Fruit fly (Drosophila melanogaster) whole organism, embryonic: ENCODE measurements around the gene nonC.
A peak's percentile ranks its signal among the peaks of the same experiment; 100 is the strongest.

ENCODE experiments used
- Blimp-1 ChIP-seq: fragments of 200-800 bp; sonication (Bioruptor generic); optimal IDR thresholded peaks from 3 replicates; lab custom pipeline; 2018; ENCODE audit warnings: missing biosample characterization, missing genetic modification characterization, mild to moderate bottlenecking, moderate library complexity, missing genetic modification reagents
- Bteb2 ChIP-seq: fragments of 200-800 bp; sonication (Bioruptor generic); optimal IDR thresholded peaks from 2 replicates; lab custom pipeline; 2016; ENCODE audit warnings: missing biosample characterization, missing genetic modification characterization
- CG10321 ChIP-seq: fragments of 200-800 bp; sonication (Bioruptor generic); IDR thresholded peaks from 2 replicates; pipeline ENCODE4 v1.3.6; 2022; ENCODE audit warnings: missing biosample characterization, missing genetic modification characterization
- CG12155 ChIP-seq: fragments of 200-800 bp; sonication (Bioruptor generic); optimal IDR thresholded peaks from 3 replicates; lab custom pipeline; 2016; ENCODE audit warnings: missing biosample characterization, missing genetic modification characterization
- CG13296 ChIP-seq: fragments of 200-800 bp; sonication (Bioruptor generic); optimal IDR thresholded peaks from 3 replicates; lab custom pipeline; 2018; ENCODE audit warnings: missing biosample characterization, mild to moderate bottlenecking, missing genetic modification characterization
- CG1832 ChIP-seq: fragments of 200-800 bp; sonication (Bioruptor generic); optimal IDR thresholded peaks from 2 replicates; lab custom pipeline; 2017; ENCODE audit warnings: missing biosample characterization, mild to moderate bottlenecking, missing genetic modification characterization, inconsistent platforms
- CG18764 ChIP-seq: fragments of 200-800 bp; sonication (Bioruptor generic); optimal IDR thresholded peaks from 3 replicates; lab custom pipeline; 2016; ENCODE audit warnings: missing biosample characterization, missing genetic modification characterization
- CG6813 ChIP-seq: fragments of 200-800 bp; sonication (Bioruptor generic); optimal IDR thresholded peaks from 2 replicates; lab custom pipeline; 2017; ENCODE audit warnings: missing biosample characterization, missing genetic modification characterization, mild to moderate bottlenecking, moderate library complexity, missing genetic modification reagents
- CG8478 ChIP-seq: fragments of >200 bp; optimal IDR thresholded peaks from 2 replicates; lab custom pipeline; 2018
- CG9727 ChIP-seq: fragments of 200-800 bp; sonication (Bioruptor generic); optimal IDR thresholded peaks from 3 replicates; lab custom pipeline; 2017; ENCODE audit warnings: missing biosample characterization, mild to moderate bottlenecking, missing genetic modification characterization
- Dll ChIP-seq: fragments of 200-800 bp; sonication (Bioruptor generic); IDR thresholded peaks from 4 replicates; pipeline ENCODE4 v1.3.6; 2022; ENCODE audit warnings: missing biosample characterization, missing genetic modification characterization; ENCODE audit not compliant: partially characterized antibody
- Doc3 ChIP-seq: fragments of 200-800 bp; sonication (Bioruptor generic); IDR thresholded peaks from 3 replicates; pipeline ENCODE4 v1.3.6; 2022; ENCODE audit warnings: missing biosample characterization, missing genetic modification characterization; ENCODE audit not compliant: partially characterized antibody
- ERR ChIP-seq: fragments of 200-800 bp; sonication (Bioruptor generic); optimal IDR thresholded peaks from 2 replicates; lab custom pipeline; 2016; ENCODE audit warnings: missing biosample characterization, missing genetic modification characterization
- Elba2 ChIP-seq: fragments of 200-800 bp; sonication (Bioruptor generic); optimal IDR thresholded peaks from 3 replicates; lab custom pipeline; 2016; ENCODE audit warnings: missing biosample characterization, missing genetic modification characterization
- Mes4 ChIP-seq: fragments of 200-800 bp; sonication (Bioruptor generic); optimal IDR thresholded peaks from 2 replicates; lab custom pipeline; 2016; ENCODE audit warnings: missing biosample characterization, missing genetic modification characterization
- NC2α ChIP-seq: fragments of 200-800 bp; sonication (Bioruptor generic); optimal IDR thresholded peaks from 2 replicates; lab custom pipeline; 2016; ENCODE audit warnings: missing biosample characterization, missing genetic modification characterization
- Nf-YC ChIP-seq: fragments of 200-800 bp; optimal IDR thresholded peaks from 3 replicates; lab custom pipeline; 2019; ENCODE audit warnings: missing biosample characterization, mild to moderate bottlenecking, missing genetic modification characterization, moderate library complexity
- Sox100B ChIP-seq: fragments of 200-800 bp; sonication (Bioruptor generic); optimal IDR thresholded peaks from 3 replicates; lab custom pipeline; 2018; ENCODE audit warnings: missing biosample characterization, mild to moderate bottlenecking, missing genetic modification characterization
- Sox102F ChIP-seq: fragments of 200-800 bp; sonication (Bioruptor generic); optimal IDR thresholded peaks from 2 replicates; lab custom pipeline; 2018; ENCODE audit warnings: missing biosample characterization, mild to moderate bottlenecking, missing genetic modification characterization, moderate library complexity
- Spps ChIP-seq: fragments of 200-800 bp; sonication (Bioruptor generic); optimal IDR thresholded peaks from 2 replicates; lab custom pipeline; 2018; ENCODE audit warnings: missing biosample characterization, mild to moderate bottlenecking, missing genetic modification characterization
- Sry-β ChIP-seq: fragments of 200-800 bp; sonication (Bioruptor generic); optimal IDR thresholded peaks from 2 replicates; lab custom pipeline; 2018; ENCODE audit warnings: missing biosample characterization, mild to moderate bottlenecking, missing genetic modification characterization, moderate library complexity
- Ssrp ChIP-seq: fragments of 200-800 bp; sonication (Bioruptor generic); optimal IDR thresholded peaks from 2 replicates; lab custom pipeline; 2018; ENCODE audit warnings: missing biosample characterization, mild to moderate bottlenecking, missing genetic modification characterization, moderate library complexity
- Vsx1 ChIP-seq: fragments of 200-800 bp; sonication (Bioruptor generic); optimal IDR thresholded peaks from 2 replicates; lab custom pipeline; 2017; ENCODE audit warnings: missing biosample characterization, mild to moderate bottlenecking, missing genetic modification characterization, missing genetic modification reagents
- ash1 ChIP-seq: fragments of 200-800 bp; sonication (Bioruptor generic); optimal IDR thresholded peaks from 2 replicates; lab custom pipeline; 2018; ENCODE audit warnings: missing biosample characterization, mild to moderate bottlenecking, missing genetic modification characterization
- ato ChIP-seq: fragments of 200-800 bp; sonication (Bioruptor generic); IDR thresholded peaks from 2 replicates; pipeline ENCODE4 v1.3.6; 2022; ENCODE audit warnings: missing biosample characterization, missing genetic modification characterization; ENCODE audit not compliant: partially characterized antibody
- caup ChIP-seq: fragments of 200-800 bp; sonication (Bioruptor generic); optimal IDR thresholded peaks from 3 replicates; lab custom pipeline; 2017; ENCODE audit warnings: missing biosample characterization, mild to moderate bottlenecking, missing genetic modification characterization, moderate library complexity; ENCODE audit not compliant: severe bottlenecking
- ci ChIP-seq: fragments of 200-800 bp; sonication (Bioruptor generic); IDR thresholded peaks from 3 replicates; pipeline ENCODE4 v1.3.6; 2022; ENCODE audit warnings: missing biosample characterization, missing genetic modification characterization
- da ChIP-seq: fragments of 200-800 bp; sonication (Bioruptor generic); optimal IDR thresholded peaks from 2 replicates; lab custom pipeline; 2016; ENCODE audit warnings: missing biosample characterization, missing genetic modification characterization
- dan ChIP-seq: fragments of 200-800 bp; sonication (Bioruptor generic); IDR thresholded peaks from 2 replicates; pipeline ENCODE4 v1.3.6; 2022; ENCODE audit warnings: missing biosample characterization, missing genetic modification characterization
- dysf ChIP-seq: fragments of 200-800 bp; sonication (Bioruptor generic); IDR thresholded peaks from 3 replicates; pipeline ENCODE4 v1.3.6; 2022; ENCODE audit warnings: missing biosample characterization, missing genetic modification characterization
- fd96Cb ChIP-seq: fragments of 200-800 bp; sonication (Bioruptor generic); optimal IDR thresholded peaks from 2 replicates; lab custom pipeline; 2018; ENCODE audit warnings: missing biosample characterization, mild to moderate bottlenecking, missing genetic modification characterization, moderate library complexity
- gfzf ChIP-seq: fragments of 200-800 bp; sonication (Bioruptor generic); optimal IDR thresholded peaks from 2 replicates; lab custom pipeline; 2016; ENCODE audit warnings: missing biosample characterization, mild to moderate bottlenecking, missing genetic modification characterization, moderate library complexity
- gt ChIP-seq: fragments of 200-800 bp; sonication (Bioruptor generic); IDR thresholded peaks from 2 replicates; pipeline ENCODE4 v1.3.6; 2022; ENCODE audit warnings: missing biosample characterization, missing genetic modification characterization
- jumu ChIP-seq: fragments of 200-800 bp; sonication (Bioruptor generic); optimal IDR thresholded peaks from 3 replicates; lab custom pipeline; 2016; ENCODE audit warnings: missing biosample characterization, missing genetic modification characterization
- knrl ChIP-seq: fragments of 200-800 bp; sonication (Bioruptor generic); IDR thresholded peaks from 3 replicates; pipeline ENCODE4 v1.3.6; 2022; ENCODE audit warnings: missing biosample characterization, missing genetic modification characterization; ENCODE audit not compliant: partially characterized antibody
- nerfin-2 ChIP-seq: fragments of 200-800 bp; sonication (Bioruptor generic); IDR thresholded peaks from 2 replicates; pipeline ENCODE4 v1.3.6; 2022; ENCODE audit warnings: missing biosample characterization, missing genetic modification characterization; ENCODE audit not compliant: partially characterized antibody
- odd ChIP-seq: fragments of 200-800 bp; sonication (Bioruptor generic); optimal IDR thresholded peaks from 2 replicates; lab custom pipeline; 2017; ENCODE audit warnings: missing biosample characterization, mild to moderate bottlenecking, missing genetic modification characterization
- pfk ChIP-seq: fragments of 200-800 bp; sonication (Bioruptor generic); optimal IDR thresholded peaks from 2 replicates; lab custom pipeline; 2018; ENCODE audit warnings: missing biosample characterization, mild to moderate bottlenecking, missing genetic modification characterization, moderate library complexity
- pho ChIP-seq: fragments of 200-800 bp; sonication (Bioruptor generic); optimal IDR thresholded peaks from 2 replicates; lab custom pipeline; 2016; ENCODE audit warnings: missing biosample characterization, missing genetic modification characterization
- phol ChIP-seq: fragments of 200-800 bp; sonication (Bioruptor generic); optimal IDR thresholded peaks from 3 replicates; lab custom pipeline; 2018; ENCODE audit warnings: missing biosample characterization, mild to moderate bottlenecking, missing genetic modification characterization, moderate library complexity
- ranshi ChIP-seq: fragments of 200-800 bp; sonication (Bioruptor generic); IDR thresholded peaks from 2 replicates; pipeline ENCODE4 v1.3.6; 2022; ENCODE audit warnings: missing biosample characterization, missing genetic modification characterization
- row ChIP-seq: fragments of 200-800 bp; sonication (Bioruptor generic); IDR thresholded peaks from 3 replicates; pipeline ENCODE4 v1.3.6; 2022; ENCODE audit warnings: missing biosample characterization, missing genetic modification characterization
- sc ChIP-seq, 3 experiments: fragments of >200 bp in 2 of 3; fragments of 200-800 bp in 1 of 3; sonication (Bioruptor generic) in 1 of 3; optimal IDR thresholded peaks; 2 replicates in 2 of 3; 3 replicates in 1 of 3; lab custom pipeline; 2017; ENCODE audit warnings: mild to moderate bottlenecking in 1 of 3, missing biosample characterization in 1 of 3, missing genetic modification characterization in 1 of 3, missing genetic modification reagents in 1 of 3
- sens ChIP-seq: fragments of 200-800 bp; sonication (Bioruptor generic); peaks from one replicate; lab custom pipeline; 2016; ENCODE audit warnings: missing biosample characterization, missing genetic modification characterization
- tll ChIP-seq, 2 experiments: fragments of 200-800 bp in 1 of 2; fragments of >200 bp in 1 of 2; sonication (Bioruptor generic) in 1 of 2; optimal IDR thresholded peaks; 2 replicates each; lab custom pipeline; 2017 to 2019; ENCODE audit warnings: missing biosample characterization in 2 of 2, missing genetic modification characterization in 2 of 2, mild to moderate bottlenecking in 1 of 2, moderate library complexity in 1 of 2
- unpg ChIP-seq: fragments of 200-800 bp; sonication (Bioruptor generic); optimal IDR thresholded peaks from 3 replicates; lab custom pipeline; 2018; ENCODE audit warnings: missing biosample characterization, mild to moderate bottlenecking, missing genetic modification characterization, moderate library complexity
- vnd ChIP-seq: fragments of 200-800 bp; sonication (Bioruptor generic); IDR thresholded peaks from 3 replicates; pipeline ENCODE4 v1.3.6; 2022; ENCODE audit warnings: missing biosample characterization, missing genetic modification characterization; ENCODE audit not compliant: partially characterized antibody
- wek ChIP-seq: fragments of 200-800 bp; sonication (Bioruptor generic); optimal IDR thresholded peaks from 3 replicates; lab custom pipeline; 2018; ENCODE audit warnings: missing biosample characterization, mild to moderate bottlenecking, missing genetic modification characterization, moderate library complexity
- zen ChIP-seq: fragments of 200-800 bp; sonication (Bioruptor generic); optimal IDR thresholded peaks from 3 replicates; lab custom pipeline; 2018; ENCODE audit warnings: missing biosample characterization, mild to moderate bottlenecking, missing genetic modification characterization, moderate library complexity

nonC gene

DNA sequence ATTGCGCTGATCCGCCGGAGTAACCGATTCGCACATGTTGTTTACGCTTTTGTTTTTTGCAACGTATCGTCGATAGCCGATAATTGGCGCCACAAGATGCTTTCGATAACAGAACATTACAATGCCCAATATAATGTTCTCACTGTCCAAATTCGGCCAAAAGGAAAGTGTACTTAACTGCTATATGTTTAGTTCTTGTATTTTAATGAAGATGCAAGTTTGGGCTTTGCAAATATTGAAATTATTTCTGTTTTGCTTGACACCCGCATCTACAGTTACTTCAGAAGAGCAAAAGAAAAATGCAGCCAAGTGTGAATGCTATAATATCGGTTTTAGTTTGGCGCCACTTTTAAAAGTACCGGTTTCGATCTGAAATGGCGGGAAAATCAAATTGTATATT lies 28.3 kb downstream of the nonC start (continued):
- TF ChIP-seq NC2α (GFP tag; lab: Kevin White, UChicago) (peak; percentile 71), knrl (GFP tag; lab: Robert Waterston, UW) (no peak), Ssrp (tag; lab: Kevin White, UChicago) (peak; percentile 90), CG8478 (lab: Kevin White, UChicago) (no peak), Dll (GFP tag; lab: Robert Waterston, UW) (peak; percentile 67; the same call in 3 of the 4 replicates), Sox100B (GFP tag; lab: Kevin White, UChicago) (peak; percentile 85), sc (optimal IDR thresholded peaks at IDR 0.05; lab: Kevin White, UChicago) (no peak), sc (GFP tag; optimal IDR thresholded peaks at IDR 0.05; lab: Kevin White, UChicago) (peak; percentile 71), Sry-β (peak; percentile 50), row (GFP tag; lab: Robert Waterston, UW) (peak; percentile 95), Spps (peak; percentile 65), ranshi (GFP tag; lab: Robert Waterston, UW) (peak; percentile 88), wek (GFP tag; lab: Kevin White, UChicago) (peak; percentile 72), Vsx1 (GFP tag; lab: Kevin White, UChicago) (peak; percentile 54), Mes4 (GFP tag; lab: Kevin White, UChicago) (peak; percentile 84), gt (GFP tag; lab: Robert Waterston, UW) (peak; percentile 58), odd (GFP tag; lab: Kevin White, UChicago) (peak; percentile 75), CG9727 (GFP tag; lab: Kevin White, UChicago) (peak; percentile 86), pfk (GFP tag; lab: Kevin White, UChicago) (peak; percentile 41), sens (peak; percentile 98), dysf (GFP tag; lab: Robert Waterston, UW) (peak; percentile 92), ato (GFP tag; lab: Robert Waterston, UW) (peak; percentile 11; the same call in 1 of the 2 replicates), CG6813 (peak; percentile 77), CG1832 (GFP tag; lab: Kevin White, UChicago) (no peak), ci (GFP tag; lab: Robert Waterston, UW) (peak; percentile 91), Sox102F (GFP tag; lab: Kevin White, UChicago) (peak; percentile 91), Blimp-1 (GFP tag; lab: Kevin White, UChicago) (peak; percentile 86), caup (GFP tag; lab: Kevin White, UChicago) (peak; percentile 90), tll (GFP tag; optimal IDR thresholded peaks at IDR 0.05; lab: Kevin White, UChicago) (no peak), gfzf (GFP tag; lab: Kevin White, UChicago) (peak; percentile 38), Doc3 (GFP tag; lab: Robert Waterston, UW) (no peak), CG10321 (GFP tag; lab: Robert Waterston, UW) (peak; percentile 53; the same call in 1 of the 2 replicates), da (GFP tag; lab: Kevin White, UChicago) (peak; percentile 68), pho (peak; percentile 85), zen (tag; lab: Kevin White, UChicago) (peak; percentile 84), dan (GFP tag; lab: Robert Waterston, UW) (no peak), Elba2 (no peak), CG18764 (GFP tag; lab: Kevin White, UChicago) (peak; percentile 84), Nf-YC (tag; lab: Kevin White, UChicago) (peak; percentile 86), ERR (GFP tag; lab: Kevin White, UChicago) (peak; percentile 93), Bteb2 (peak; percentile 84), nerfin-2 (GFP tag; lab: Robert Waterston, UW) (no peak), CG12155 (GFP tag; lab: Kevin White, UChicago) (peak; percentile 90), unpg (peak; percentile 91), fd96Cb (tag; lab: Kevin White, UChicago) (peak; percentile 91), phol (tag; lab: Kevin White, UChicago) (peak; percentile 93), CG13296 (peak; percentile 90), vnd (GFP tag; lab: Robert Waterston, UW) (no peak; the same call in 2 of the 3 replicates), jumu (GFP tag; lab: Kevin White, UChicago) (peak; percentile 92), ash1 (GFP tag; lab: Kevin White, UChicago) (peak; percentile 40)
